Fruit fly (Drosophila melanogaster) whole organism, embryonic: ENCODE measurements around the gene CG14036.

ENCODE experiments used
- Awh ChIP-seq: fragments of 200-800 bp; sonication (Bioruptor generic); IDR thresholded peaks from 2 replicates; pipeline ENCODE4, ENCODE4 v1.3.6; 2022; ENCODE audit warnings: missing biosample characterization, missing genetic modification characterization
- BEAF-32 ChIP-seq: fragments of 200-800 bp; sonication (Bioruptor generic); optimal IDR thresholded peaks from 3 replicates; lab custom pipeline; 2017; ENCODE audit warnings: missing biosample characterization, missing genetic modification characterization, mild to moderate bottlenecking, moderate library complexity, missing genetic modification reagents
- CG10366 ChIP-seq: fragments of 200-800 bp; sonication (Bioruptor generic); IDR thresholded peaks from 2 replicates; pipeline ENCODE4 v1.3.6; 2022; ENCODE audit warnings: missing biosample characterization, missing genetic modification characterization
- CG10462 ChIP-seq: fragments of 200-800 bp; sonication (Bioruptor generic); optimal IDR thresholded peaks from 2 replicates; lab custom pipeline; 2016; ENCODE audit warnings: missing biosample characterization, missing genetic modification characterization
- CG11456 ChIP-seq: fragments of 200-800 bp; sonication (Bioruptor generic); IDR thresholded peaks from 3 replicates; pipeline ENCODE4 v1.3.6; 2022; ENCODE audit warnings: missing biosample characterization, missing genetic modification characterization
- CG1233 ChIP-seq: fragments of 200-800 bp; sonication (Bioruptor generic); optimal IDR thresholded peaks from 4 replicates; lab custom pipeline; 2018; ENCODE audit warnings: missing biosample characterization, mild to moderate bottlenecking, missing genetic modification characterization
- CG13296 ChIP-seq: fragments of 200-800 bp; sonication (Bioruptor generic); optimal IDR thresholded peaks from 3 replicates; lab custom pipeline; 2018; ENCODE audit warnings: missing biosample characterization, mild to moderate bottlenecking, missing genetic modification characterization
- CG13894 ChIP-seq: fragments of 200-800 bp; sonication (Bioruptor generic); optimal IDR thresholded peaks from 3 replicates; lab custom pipeline; 2018; ENCODE audit warnings: missing biosample characterization, mild to moderate bottlenecking, missing genetic modification characterization, moderate library complexity
- CG15269 ChIP-seq: fragments of 200-800 bp; sonication (Bioruptor generic); optimal IDR thresholded peaks from 2 replicates; lab custom pipeline; 2018; ENCODE audit warnings: missing biosample characterization, mild to moderate bottlenecking, missing genetic modification characterization, moderate library complexity
- CG15479 ChIP-seq: fragments of 200-800 bp; sonication (Bioruptor generic); optimal IDR thresholded peaks from 3 replicates; lab custom pipeline; 2019; ENCODE audit warnings: missing biosample characterization, mild to moderate bottlenecking, missing genetic modification characterization, moderate library complexity
- CG15514 ChIP-seq: fragments of 200-800 bp; sonication (Bioruptor generic); optimal IDR thresholded peaks from 3 replicates; lab custom pipeline; 2017; ENCODE audit warnings: missing biosample characterization, missing genetic modification characterization, mild to moderate bottlenecking, moderate library complexity, missing genetic modification reagents
- CG1792 ChIP-seq: fragments of 200-800 bp; sonication (Bioruptor generic); optimal IDR thresholded peaks from 2 replicates; lab custom pipeline; 2016; ENCODE audit warnings: missing biosample characterization, missing genetic modification characterization
- CG2120 ChIP-seq: fragments of 200-800 bp; sonication (Bioruptor generic); optimal IDR thresholded peaks from 3 replicates; lab custom pipeline; 2016; ENCODE audit warnings: missing biosample characterization, missing genetic modification characterization
- CG2129 ChIP-seq: fragments of 200-800 bp; sonication (Bioruptor generic); IDR thresholded peaks from 2 replicates; pipeline ENCODE4 v1.3.6; 2022; ENCODE audit warnings: missing biosample characterization, missing genetic modification characterization; ENCODE audit not compliant: partially characterized antibody
- CG32772 ChIP-seq: fragments of 200-800 bp; sonication (Bioruptor generic); IDR thresholded peaks from 2 replicates; pipeline ENCODE4 v1.3.6; 2022; ENCODE audit warnings: missing biosample characterization, missing genetic modification characterization
- CG7357 ChIP-seq: fragments of 200-800 bp; sonication (Bioruptor generic); IDR thresholded peaks from 3 replicates; pipeline ENCODE4 v1.3.6; 2022; ENCODE audit warnings: missing biosample characterization, missing genetic modification characterization
- CG7556 ChIP-seq: fragments of 200-800 bp; sonication (Bioruptor generic); optimal IDR thresholded peaks from 2 replicates; lab custom pipeline; 2017; ENCODE audit warnings: missing biosample characterization, mild to moderate bottlenecking, missing genetic modification characterization
- CG7745 ChIP-seq: fragments of 200-800 bp; sonication (Bioruptor generic); optimal IDR thresholded peaks from 2 replicates; lab custom pipeline; 2018; ENCODE audit warnings: missing biosample characterization, mild to moderate bottlenecking, missing genetic modification characterization, moderate library complexity
- CG7987 ChIP-seq: fragments of 200-800 bp; sonication (Bioruptor generic); optimal IDR thresholded peaks from 2 replicates; lab custom pipeline; 2018; ENCODE audit warnings: missing biosample characterization, mild to moderate bottlenecking, missing genetic modification characterization, moderate library complexity
- Dad ChIP-seq: fragments of 200-800 bp; sonication (Bioruptor generic); optimal IDR thresholded peaks from 3 replicates; lab custom pipeline; 2016; ENCODE audit warnings: missing biosample characterization, missing genetic modification characterization
- Deaf1 ChIP-seq: fragments of 200-800 bp; optimal IDR thresholded peaks from 3 replicates; lab custom pipeline; 2019; ENCODE audit warnings: missing biosample characterization, mild to moderate bottlenecking, missing genetic modification characterization, moderate library complexity
- Elba2 ChIP-seq: fragments of 200-800 bp; sonication (Bioruptor generic); optimal IDR thresholded peaks from 3 replicates; lab custom pipeline; 2016; ENCODE audit warnings: missing biosample characterization, missing genetic modification characterization
- Hsf ChIP-seq: fragments of 200-800 bp; sonication (Bioruptor generic); optimal IDR thresholded peaks from 3 replicates; lab custom pipeline; 2016; ENCODE audit warnings: missing biosample characterization, missing genetic modification characterization
- Jarid2 ChIP-seq: fragments of 200-800 bp; sonication (Bioruptor generic); optimal IDR thresholded peaks from 3 replicates; lab custom pipeline; 2017; ENCODE audit warnings: mild to moderate bottlenecking, missing biosample characterization, missing genetic modification reagents, missing genetic modification characterization
- Lhr ChIP-seq: fragments of 200-800 bp; sonication (Bioruptor generic); optimal IDR thresholded peaks from 3 replicates; lab custom pipeline; 2017; ENCODE audit warnings: mild to moderate bottlenecking, missing biosample characterization, missing genetic modification reagents, missing genetic modification characterization
- MTF-1 ChIP-seq: fragments of 200-800 bp; sonication (Bioruptor generic); optimal IDR thresholded peaks from 2 replicates; lab custom pipeline; 2018; ENCODE audit warnings: missing biosample characterization, mild to moderate bottlenecking, missing genetic modification characterization, borderline replicate concordance
- NFAT ChIP-seq: fragments of 200-800 bp; sonication (Bioruptor generic); IDR thresholded peaks from 2 replicates; pipeline ENCODE4 v1.3.6; 2022; ENCODE audit warnings: missing biosample characterization, missing genetic modification characterization
- Nf-YA ChIP-seq: fragments of 200-800 bp; sonication (Bioruptor generic); IDR thresholded peaks from 2 replicates; pipeline ENCODE4 v1.3.6; 2022; ENCODE audit warnings: missing biosample characterization, missing genetic modification characterization
- Sox102F ChIP-seq: fragments of 200-800 bp; sonication (Bioruptor generic); optimal IDR thresholded peaks from 2 replicates; lab custom pipeline; 2018; ENCODE audit warnings: missing biosample characterization, mild to moderate bottlenecking, missing genetic modification characterization, moderate library complexity
- Tbp ChIP-seq: fragments of >200 bp; optimal IDR thresholded peaks from 2 replicates; lab custom pipeline; 2018; ENCODE audit warnings: missing biosample characterization, missing genetic modification characterization
- aop ChIP-seq: fragments of 200-800 bp; sonication (Bioruptor generic); IDR thresholded peaks from 2 replicates; pipeline ENCODE4 v1.3.6; 2022; ENCODE audit warnings: missing biosample characterization, missing genetic modification characterization
- bsh ChIP-seq, 2 experiments: fragments of 200-800 bp; sonication (Bioruptor generic); optimal IDR thresholded peaks; 2 replicates each; lab custom pipeline; 2017 to 2018; ENCODE audit warnings: mild to moderate bottlenecking in 2 of 2, missing biosample characterization in 2 of 2, missing genetic modification characterization in 2 of 2, moderate library complexity in 1 of 2
- crc ChIP-seq: fragments of 200-800 bp; sonication (Bioruptor generic); optimal IDR thresholded peaks from 2 replicates; lab custom pipeline; 2016; ENCODE audit warnings: missing biosample characterization, missing genetic modification characterization
- dpn ChIP-seq, 2 experiments: fragments of 200-800 bp; sonication (Bioruptor generic); optimal IDR thresholded peaks; 3 replicates each; lab custom pipeline; 2016; ENCODE audit warnings: missing biosample characterization in 2 of 2, missing genetic modification characterization in 2 of 2
- dysf ChIP-seq: fragments of 200-800 bp; sonication (Bioruptor generic); IDR thresholded peaks from 3 replicates; pipeline ENCODE4 v1.3.6; 2022; ENCODE audit warnings: missing biosample characterization, missing genetic modification characterization
- emc ChIP-seq: fragments of 200-800 bp; sonication (Bioruptor generic); optimal IDR thresholded peaks from 2 replicates; lab custom pipeline; 2016; ENCODE audit warnings: missing biosample characterization, missing genetic modification characterization
- her ChIP-seq: fragments of 200-800 bp; sonication (Bioruptor generic); optimal IDR thresholded peaks from 2 replicates; lab custom pipeline; 2016; ENCODE audit warnings: missing biosample characterization, missing genetic modification characterization
- jigr1 ChIP-seq: fragments of 200-800 bp; sonication (Bioruptor generic); IDR thresholded peaks from 3 replicates; pipeline ENCODE4 v1.3.6; 2022; ENCODE audit warnings: missing biosample characterization, missing genetic modification characterization
- ken ChIP-seq: fragments of 200-800 bp; sonication (Bioruptor generic); IDR thresholded peaks from 3 replicates; pipeline ENCODE4 v1.3.6; 2022; ENCODE audit warnings: missing biosample characterization, missing genetic modification characterization
- mld ChIP-seq: fragments of 200-800 bp; sonication (Bioruptor generic); IDR thresholded peaks from 3 replicates; pipeline ENCODE4 v1.3.6; 2022; ENCODE audit warnings: missing biosample characterization, missing genetic modification characterization; ENCODE audit not compliant: partially characterized antibody
- pho ChIP-seq: fragments of 200-800 bp; sonication (Bioruptor generic); optimal IDR thresholded peaks from 2 replicates; lab custom pipeline; 2016; ENCODE audit warnings: missing biosample characterization, missing genetic modification characterization
- ranshi ChIP-seq: fragments of 200-800 bp; sonication (Bioruptor generic); IDR thresholded peaks from 2 replicates; pipeline ENCODE4 v1.3.6; 2022; ENCODE audit warnings: missing biosample characterization, missing genetic modification characterization
- repo ChIP-seq: fragments of 200-800 bp; sonication (Bioruptor generic); optimal IDR thresholded peaks from 2 replicates; lab custom pipeline; 2016; ENCODE audit warnings: missing biosample characterization, missing genetic modification characterization
- schlank ChIP-seq: fragments of 200-800 bp; sonication (Bioruptor generic); optimal IDR thresholded peaks from 2 replicates; lab custom pipeline; 2018; ENCODE audit warnings: missing biosample characterization, mild to moderate bottlenecking, missing genetic modification characterization
- sima ChIP-seq: fragments of 200-800 bp; sonication (Bioruptor generic); optimal IDR thresholded peaks from 2 replicates; lab custom pipeline; 2016; ENCODE audit warnings: missing biosample characterization, missing genetic modification characterization
- sqz ChIP-seq: fragments of 200-800 bp; sonication (Bioruptor generic); optimal IDR thresholded peaks from 3 replicates; lab custom pipeline; 2018; ENCODE audit warnings: missing biosample characterization, mild to moderate bottlenecking, missing genetic modification characterization
- sr ChIP-seq: fragments of 200-800 bp; sonication (Bioruptor generic); IDR thresholded peaks from 3 replicates; pipeline ENCODE4 v1.3.6; 2022; ENCODE audit warnings: missing biosample characterization, missing genetic modification characterization
- vfl ChIP-seq: fragments of 200-800 bp; sonication (Bioruptor generic); optimal IDR thresholded peaks from 2 replicates; lab custom pipeline; 2016; ENCODE audit warnings: missing biosample characterization, missing genetic modification characterization
- vnd ChIP-seq: fragments of 200-800 bp; sonication (Bioruptor generic); IDR thresholded peaks from 3 replicates; pipeline ENCODE4 v1.3.6; 2022; ENCODE audit warnings: missing biosample characterization, missing genetic modification characterization; ENCODE audit not compliant: partially characterized antibody
- zfh2 ChIP-seq: fragments of 200-800 bp; sonication (Bioruptor generic); optimal IDR thresholded peaks from 2 replicates; lab custom pipeline; 2016; ENCODE audit warnings: missing biosample characterization, missing genetic modification characterization

Gene CG14036

DNA sequence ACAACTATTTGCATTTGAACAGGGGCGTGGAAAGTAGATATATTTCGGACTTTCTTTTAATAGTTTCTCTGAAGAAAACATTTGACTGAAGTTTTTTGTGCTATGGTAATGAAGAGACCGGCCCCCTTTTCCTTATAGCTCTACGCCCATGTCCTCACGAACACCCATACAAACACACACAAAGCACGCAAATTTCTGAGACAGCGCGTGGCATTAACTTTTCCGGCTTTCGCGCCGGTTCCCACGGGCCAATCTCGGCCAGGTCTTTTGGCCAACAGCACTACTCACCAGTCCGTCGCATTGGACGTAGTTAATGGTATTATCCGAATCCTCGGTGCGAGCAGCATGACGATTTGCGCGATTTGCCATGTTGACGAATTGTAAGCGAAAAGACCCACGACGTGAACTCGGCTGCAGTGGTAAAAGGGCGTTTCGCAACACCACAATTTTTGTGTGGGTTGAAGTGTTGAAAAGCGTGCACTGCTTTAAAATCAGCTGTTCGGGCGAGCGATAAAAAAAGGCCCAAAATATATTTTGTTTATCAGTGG is 2.4 kb downstream of the CG14036 start, which contains the start of gene senju (continued):
- TF ChIP-seq CG1233 (GFP tag; lab: Kevin White, UChicago) (peak; percentile 71), Lhr (GFP tag; lab: Kevin White, UChicago) (peak; percentile 63), CG7357 (GFP tag; lab: Robert Waterston, UW) (no peak; the same call in 2 of the 3 replicates), dpn (GFP tag; optimal IDR thresholded peaks at IDR 0.05; lab: Kevin White, UChicago) (peak; percentile 85 to 93), CG15514 (GFP tag; lab: Kevin White, UChicago) (peak; percentile 88), mld (GFP tag; lab: Robert Waterston, UW) (0 out of 3 replicates have a peak, but pooled peaks have one; percentile 46), MTF-1 (GFP tag; lab: Kevin White, UChicago) (peak; percentile 59), CG7556 (GFP tag; lab: Kevin White, UChicago) (peak; percentile 86), CG10462 (GFP tag; lab: Kevin White, UChicago) (peak; percentile 82), BEAF-32 (GFP tag; lab: Kevin White, UChicago) (peak; percentile 57), repo (peak; percentile 85), CG13894 (tag; lab: Kevin White, UChicago) (peak; percentile 82), zfh2 (GFP tag; lab: Kevin White, UChicago) (peak; percentile 90), her (GFP tag; lab: Kevin White, UChicago) (peak; percentile 91), vfl (GFP tag; lab: Kevin White, UChicago) (peak; percentile 82), Dad (GFP tag; lab: Kevin White, UChicago) (peak; percentile 88), CG2129 (GFP tag; lab: Robert Waterston, UW) (no peak), jigr1 (GFP tag; lab: Robert Waterston, UW) (peak; percentile 47; the same call in 1 of the 3 replicates), pho (GFP tag; lab: Kevin White, UChicago) (peak; percentile 86), emc (GFP tag; lab: Kevin White, UChicago) (peak; percentile 78), Awh (peak; percentile 83), CG11456 (GFP tag; lab: Robert Waterston, UW) (peak; percentile 90), sqz (GFP tag; lab: Kevin White, UChicago) (peak; percentile 95), dysf (GFP tag; lab: Robert Waterston, UW) (peak; percentile 89), CG15269 (tag; lab: Kevin White, UChicago) (peak; percentile 83), bsh (GFP tag; optimal IDR thresholded peaks at IDR 0.05; lab: Kevin White, UChicago) (peak; percentile 72 to 82), CG1792 (GFP tag; lab: Kevin White, UChicago) (peak; percentile 60), Hsf (GFP tag; lab: Kevin White, UChicago) (peak; percentile 80), crc (GFP tag; lab: Kevin White, UChicago) (peak; percentile 73), Tbp (GFP tag; lab: Kevin White, UChicago) (no peak), schlank (tag; lab: Kevin White, UChicago) (peak; percentile 76), Nf-YA (GFP tag; lab: Robert Waterston, UW) (peak; percentile 39; the same call in 1 of the 2 replicates), CG7745 (tag; lab: Kevin White, UChicago) (no peak), aop (GFP tag; lab: Robert Waterston, UW) (peak; percentile 40; the same call in 1 of the 2 replicates), Deaf1 (peak; percentile 86), ranshi (GFP tag; lab: Robert Waterston, UW) (peak; percentile 85), Jarid2 (GFP tag; lab: Kevin White, UChicago) (peak; percentile 56), CG10366 (GFP tag; lab: Robert Waterston, UW) (peak; percentile 82), sima (GFP tag; lab: Kevin White, UChicago) (peak; percentile 53), ken (GFP tag; lab: Robert Waterston, UW) (peak; percentile 81), CG32772 (GFP tag; lab: Robert Waterston, UW) (peak; percentile 60), CG7987 (GFP tag; lab: Kevin White, UChicago) (peak; percentile 93), CG15479 (GFP tag; lab: Kevin White, UChicago) (peak; percentile 94), Elba2 (GFP tag; lab: Kevin White, UChicago) (no peak), Sox102F (peak; percentile 80), CG2120 (peak; percentile 96), vnd (GFP tag; lab: Robert Waterston, UW) (peak; percentile 23; the same call in 1 of the 3 replicates), NFAT (GFP tag; lab: Robert Waterston, UW) (peak; percentile 79), CG13296 (GFP tag; lab: Kevin White, UChicago) (peak; percentile 80), sr (GFP tag; lab: Robert Waterston, UW) (peak; percentile 88)
